Fruit fly (Drosophila melanogaster): ENCODE data around the gene CG1638.

dm6 chr3R:31604409-31605116, 14.2 kb downstream of the CG1638 start:
- TF ChIP-seq CTCF (optimal IDR thresholded peaks at IDR 0.05) = no peak
- TF ChIP-seq CG8478 (optimal IDR thresholded peaks at IDR 0.05) = no peak

All from S2 (cell line).